Fruit fly (Drosophila melanogaster): ENCODE measurements around the gene Glyat.

Gene Glyat

DNA sequence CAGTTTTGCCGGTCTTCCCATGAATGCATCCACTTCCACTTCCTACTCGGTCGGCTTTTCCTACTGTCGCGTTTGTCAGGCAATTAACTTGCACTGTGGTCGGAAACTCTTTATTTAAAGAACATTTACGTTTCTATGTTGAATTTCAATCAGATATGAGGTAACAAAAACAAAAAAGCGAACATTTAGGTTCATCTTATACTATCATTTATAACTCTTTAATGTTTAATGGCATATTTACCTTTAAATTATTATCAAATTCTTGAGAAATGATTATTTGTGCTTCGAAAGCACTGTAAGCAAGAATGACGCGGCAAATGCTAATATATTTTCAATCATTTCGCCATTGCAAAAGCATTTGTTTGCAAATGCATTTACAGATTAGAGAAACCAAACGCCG lies 23.3 kb upstream of the Glyat start:
- 0 out of 2 replicates have a peak, but pooled peaks have one; percentile 16 for TF ChIP-seq CG12605 (GFP tag; IDR thresholded peaks at IDR 0.05)
- peak; percentile 6 for TF ChIP-seq CG17806 (tag; optimal IDR thresholded peaks at IDR 0.05)
- TF ChIP-seq CG32121 (GFP tag; IDR thresholded peaks at IDR 0.05) = peak; percentile 37; the same call in 1 of the 2 replicates
- TF ChIP-seq CG15710 (tag; optimal IDR thresholded peaks at IDR 0.05) = no peak
- peak; percentile 55; the same call in 1 of the 3 replicates for TF ChIP-seq CG4496 (GFP tag; IDR thresholded peaks at IDR 0.05)
- peak; percentile 18 for TF ChIP-seq Pif1A (GFP tag; optimal IDR thresholded peaks at IDR 0.05)
- TF ChIP-seq rn (GFP tag; IDR thresholded peaks at IDR 0.05) = no peak
- TF ChIP-seq CG8301 (tag; optimal IDR thresholded peaks at IDR 0.05) = peak; percentile 28

DNA sequence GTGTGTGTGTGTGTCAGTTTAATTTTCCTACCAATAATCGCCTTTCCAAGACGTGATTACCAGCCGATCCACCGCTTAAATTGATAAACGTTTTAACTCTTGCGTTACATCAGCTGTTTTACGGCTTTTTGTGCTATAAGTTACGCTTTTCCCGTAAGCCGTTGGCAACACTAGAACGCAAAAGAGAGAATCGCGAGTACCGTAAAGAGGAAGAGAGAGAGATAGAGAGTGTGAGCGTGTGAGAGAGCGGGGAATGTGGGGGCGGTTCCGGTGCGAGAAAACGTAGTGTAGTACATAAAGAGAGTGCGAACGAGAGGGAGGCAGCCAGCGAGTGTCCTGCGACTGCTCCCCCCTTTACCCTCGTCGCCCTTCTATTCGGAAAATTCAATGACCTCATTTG lies 21.1 kb upstream of the Glyat start:
- TF ChIP-seq fd96Ca (GFP tag; IDR thresholded peaks at IDR 0.05) (no peak), Ets98B (GFP tag; IDR thresholded peaks at IDR 0.05) (no peak), EcR (GFP tag; optimal IDR thresholded peaks at IDR 0.05) (peak; percentile 54), Pif1B (GFP tag; optimal IDR thresholded peaks at IDR 0.05) (no peak), CG12605 (GFP tag; IDR thresholded peaks at IDR 0.05) (peak; percentile 29; the same call in 1 of the 2 replicates), gl (tag; optimal IDR thresholded peaks at IDR 0.05) (no peak), CG4496 (GFP tag; IDR thresholded peaks at IDR 0.05) (peak; percentile 38; the same call in 1 of the 3 replicates), CG17806 (tag; optimal IDR thresholded peaks at IDR 0.05) (no peak), CG13204 (GFP tag; optimal IDR thresholded peaks at IDR 0.05) (peak; percentile 25), CG34367 (tag; optimal IDR thresholded peaks at IDR 0.05) (no peak), CG8301 (tag; optimal IDR thresholded peaks at IDR 0.05) (no peak), Snoo (tag; optimal IDR thresholded peaks at IDR 0.05) (no peak)

DNA sequence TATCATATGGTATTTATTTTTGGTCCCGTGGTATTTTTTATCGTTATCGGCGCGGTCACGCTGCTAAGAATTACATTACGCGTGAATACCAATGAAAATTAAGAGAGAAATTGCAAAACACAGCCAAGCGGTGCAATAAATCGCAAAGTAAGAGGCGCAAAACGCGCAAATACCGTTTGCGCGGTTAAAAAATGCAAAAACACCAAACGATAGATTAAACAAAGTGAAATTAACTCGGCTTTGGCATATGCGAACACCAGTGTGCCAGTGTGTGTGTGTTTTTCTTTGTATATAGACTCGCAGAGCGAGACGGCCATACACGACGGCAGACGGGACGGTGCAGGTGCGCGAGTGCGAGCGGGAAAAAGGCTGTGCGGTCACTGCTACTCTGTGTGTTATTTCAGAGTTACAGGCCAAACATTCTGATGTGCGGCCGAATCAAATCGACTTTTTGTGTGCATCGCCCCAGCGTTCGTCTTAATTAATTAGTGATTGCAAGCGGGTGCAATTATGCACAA lies 20.3 kb upstream of the Glyat start, which contains the start of gene Cka:
Cka (plus strand) TSS at position 29 of the 518 bp plus-strand sequence.
- TF ChIP-seq Ets98B (GFP tag; IDR thresholded peaks at IDR 0.05) (no peak), D1 (tag; optimal IDR thresholded peaks at IDR 0.05) (no peak), Pif1A (GFP tag; optimal IDR thresholded peaks at IDR 0.05) (no peak), CG32121 (GFP tag; IDR thresholded peaks at IDR 0.05) (no peak), CG13204 (GFP tag; optimal IDR thresholded peaks at IDR 0.05) (peak; percentile 57), CG10348 (GFP tag; IDR thresholded peaks at IDR 0.05) (no peak), CG4496 (GFP tag; IDR thresholded peaks at IDR 0.05) (peak; percentile 69; the same call in 1 of the 3 replicates), CG15710 (tag; optimal IDR thresholded peaks at IDR 0.05) (no peak), Snoo (tag; optimal IDR thresholded peaks at IDR 0.05) (peak; percentile 5), CG12605 (GFP tag; IDR thresholded peaks at IDR 0.05) (no peak), gl (tag; optimal IDR thresholded peaks at IDR 0.05) (no peak), CG14655 (GFP tag; optimal IDR thresholded peaks at IDR 0.05) (no peak), Pif1B (GFP tag; optimal IDR thresholded peaks at IDR 0.05) (no peak), CG9948 (tag; optimal IDR thresholded peaks at IDR 0.05) (no peak), rn (GFP tag; IDR thresholded peaks at IDR 0.05) (no peak), CG17806 (tag; optimal IDR thresholded peaks at IDR 0.05) (no peak), CG8159 (tag; optimal IDR thresholded peaks at IDR 0.05) (peak; percentile 34), fd96Ca (GFP tag; IDR thresholded peaks at IDR 0.05) (peak; percentile 44; the same call in 1 of the 3 replicates), CG8301 (tag; optimal IDR thresholded peaks at IDR 0.05) (no peak)

DNA sequence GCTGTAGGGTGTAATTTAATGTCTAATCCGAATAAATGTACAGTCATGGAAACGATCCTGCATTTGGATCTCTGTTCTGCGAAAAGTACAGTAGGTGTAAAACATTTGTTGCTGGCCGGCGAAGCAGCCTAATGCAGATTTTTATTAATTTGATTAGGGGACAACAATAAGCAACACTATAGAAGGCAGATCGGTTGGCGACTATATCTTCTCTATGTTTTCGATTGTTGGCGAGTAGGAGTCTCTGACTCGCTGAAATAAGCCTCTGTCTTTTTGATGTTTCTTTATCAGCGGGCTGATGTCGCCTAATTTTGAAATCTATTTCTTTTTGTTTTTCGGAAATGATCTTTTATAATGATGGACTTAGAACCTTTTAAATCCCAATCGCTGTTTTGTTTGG lies 19.6 kb upstream of the Glyat start:
- no peak for TF ChIP-seq Pif1A (GFP tag; optimal IDR thresholded peaks at IDR 0.05)
- no peak for TF ChIP-seq gl (tag; optimal IDR thresholded peaks at IDR 0.05)
- no peak for TF ChIP-seq D1 (tag; optimal IDR thresholded peaks at IDR 0.05)
- TF ChIP-seq CG10348 (GFP tag; IDR thresholded peaks at IDR 0.05) = no peak
- no peak for TF ChIP-seq CG13204 (GFP tag; optimal IDR thresholded peaks at IDR 0.05)
- no peak for TF ChIP-seq CG4496 (GFP tag; IDR thresholded peaks at IDR 0.05)
- no peak for TF ChIP-seq CG12605 (GFP tag; IDR thresholded peaks at IDR 0.05)
- TF ChIP-seq CG14655 (GFP tag; optimal IDR thresholded peaks at IDR 0.05) = no peak
- no peak for TF ChIP-seq Ets98B (GFP tag; IDR thresholded peaks at IDR 0.05)
- TF ChIP-seq EcR (GFP tag; optimal IDR thresholded peaks at IDR 0.05) = no peak

DNA sequence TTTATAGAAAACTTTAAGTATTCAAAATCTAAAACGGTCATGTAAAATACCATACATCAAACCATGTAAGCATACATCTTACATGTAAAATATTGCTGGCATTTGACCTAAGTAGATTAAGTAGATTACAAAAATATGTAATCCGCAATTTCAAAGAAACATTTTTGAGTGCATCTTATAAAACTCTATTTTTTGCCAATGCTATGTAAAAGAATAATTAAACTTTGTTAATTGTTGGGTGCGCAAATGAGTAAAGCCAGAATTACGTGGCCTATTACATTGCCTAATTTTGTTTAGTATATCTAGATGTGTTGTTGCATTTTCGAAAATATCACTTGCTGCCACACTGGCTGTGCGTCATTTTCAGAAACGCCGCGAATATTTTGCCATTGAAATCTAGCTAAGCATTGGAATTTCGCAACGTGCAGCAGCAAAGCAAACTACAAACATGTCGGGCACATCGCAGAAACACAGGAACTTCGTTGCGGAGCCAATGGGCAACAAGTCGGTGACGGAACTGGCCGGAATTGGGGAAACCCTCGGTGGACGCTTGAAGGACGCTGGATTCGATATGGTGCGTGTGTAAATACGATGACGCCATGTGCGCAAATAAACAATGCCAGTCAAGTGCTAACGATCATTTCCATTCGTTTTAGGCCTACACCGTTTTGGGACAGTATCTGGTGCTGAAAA lies 18.9 kb upstream of the Glyat start, which contains the start of gene baf:
baf (plus strand) TSS at position 303 of the 693 bp plus-strand sequence.
- TF ChIP-seq EcR (GFP tag; optimal IDR thresholded peaks at IDR 0.05) = no peak
- TF ChIP-seq CG9948 (tag; optimal IDR thresholded peaks at IDR 0.05) = no peak
- TF ChIP-seq Ets98B (GFP tag; IDR thresholded peaks at IDR 0.05) = no peak
- TF ChIP-seq CG10348 (GFP tag; IDR thresholded peaks at IDR 0.05) = no peak
- no peak for TF ChIP-seq CG4496 (GFP tag; IDR thresholded peaks at IDR 0.05)
- TF ChIP-seq CG34367 (tag; optimal IDR thresholded peaks at IDR 0.05) = no peak
- no peak for TF ChIP-seq CG15710 (tag; optimal IDR thresholded peaks at IDR 0.05)
- TF ChIP-seq CG13204 (GFP tag; optimal IDR thresholded peaks at IDR 0.05) = no peak
- no peak for TF ChIP-seq CG17806 (tag; optimal IDR thresholded peaks at IDR 0.05)
- no peak for TF ChIP-seq CG12605 (GFP tag; IDR thresholded peaks at IDR 0.05)
- no peak for TF ChIP-seq CG32121 (GFP tag; IDR thresholded peaks at IDR 0.05)
- TF ChIP-seq fd96Ca (GFP tag; IDR thresholded peaks at IDR 0.05) = no peak
- TF ChIP-seq gl (tag; optimal IDR thresholded peaks at IDR 0.05) = no peak
- TF ChIP-seq CG14655 (GFP tag; optimal IDR thresholded peaks at IDR 0.05) = no peak

DNA sequence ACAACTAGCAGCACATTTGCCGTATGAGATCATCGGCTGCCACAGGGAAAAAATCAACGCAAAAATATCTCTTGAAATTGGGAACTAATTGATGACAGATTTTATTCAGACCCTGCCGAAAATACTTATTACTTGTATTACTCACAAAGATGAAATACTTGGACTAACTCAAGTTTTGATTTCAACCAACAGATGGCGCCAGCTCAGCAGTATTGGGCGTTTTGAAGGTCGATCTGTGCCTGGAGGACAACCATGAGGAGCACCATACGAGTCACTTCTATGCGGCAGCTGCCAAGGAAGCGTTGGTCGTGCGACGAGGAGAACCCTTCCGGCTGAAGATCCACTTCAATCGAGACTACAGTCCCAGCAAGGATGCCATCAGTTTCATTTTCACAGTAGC lies 13.9 kb upstream of the Glyat start:
- TF ChIP-seq CG14655 (GFP tag; optimal IDR thresholded peaks at IDR 0.05) (no peak), gl (tag; optimal IDR thresholded peaks at IDR 0.05) (no peak), CG17806 (tag; optimal IDR thresholded peaks at IDR 0.05) (no peak), fd96Ca (GFP tag; IDR thresholded peaks at IDR 0.05) (no peak), CG10348 (GFP tag; IDR thresholded peaks at IDR 0.05) (no peak), Pif1A (GFP tag; optimal IDR thresholded peaks at IDR 0.05) (no peak), Ets98B (GFP tag; IDR thresholded peaks at IDR 0.05) (no peak), Pif1B (GFP tag; optimal IDR thresholded peaks at IDR 0.05) (no peak), CG8301 (tag; optimal IDR thresholded peaks at IDR 0.05) (no peak), CG8159 (tag; optimal IDR thresholded peaks at IDR 0.05) (no peak), CG32121 (GFP tag; IDR thresholded peaks at IDR 0.05) (no peak), CG9948 (tag; optimal IDR thresholded peaks at IDR 0.05) (no peak), EcR (GFP tag; optimal IDR thresholded peaks at IDR 0.05) (no peak), CG13204 (GFP tag; optimal IDR thresholded peaks at IDR 0.05) (no peak), rn (GFP tag; IDR thresholded peaks at IDR 0.05) (no peak), Snoo (tag; optimal IDR thresholded peaks at IDR 0.05) (no peak)

Data from whole organism, pupa.